Fruit fly (Drosophila melanogaster) whole organism, embryonic: ENCODE measurements around the gene Nmdar1.

Experiments used
- B-H2 ChIP-seq: fragments of 200-800 bp; sonication (Bioruptor generic); optimal IDR thresholded peaks from 2 replicates; lab custom pipeline; 2018; ENCODE audit warnings: missing biosample characterization, mild to moderate bottlenecking, missing genetic modification characterization
- CG10565 ChIP-seq: fragments of 200-800 bp; sonication (Bioruptor generic); optimal IDR thresholded peaks from 3 replicates; lab custom pipeline; 2016; ENCODE audit warnings: missing biosample characterization, mild to moderate bottlenecking, missing genetic modification characterization
- CG11247 ChIP-seq: fragments of 200-800 bp; sonication (Bioruptor generic); IDR thresholded peaks from 2 replicates; pipeline ENCODE4 v1.3.6; 2022; ENCODE audit warnings: missing biosample characterization, missing genetic modification characterization
- CG12769 ChIP-seq: fragments of 200-800 bp; sonication (Bioruptor generic); optimal IDR thresholded peaks from 2 replicates; lab custom pipeline; 2019; ENCODE audit warnings: missing biosample characterization, mild to moderate bottlenecking, missing genetic modification characterization, moderate library complexity
- CG14667 ChIP-seq: fragments of 200-800 bp; sonication (Bioruptor generic); IDR thresholded peaks from 2 replicates; pipeline ENCODE4 v1.3.6; 2022; ENCODE audit warnings: missing biosample characterization, missing genetic modification characterization
- CG15514 ChIP-seq: fragments of 200-800 bp; sonication (Bioruptor generic); optimal IDR thresholded peaks from 3 replicates; lab custom pipeline; 2017; ENCODE audit warnings: missing biosample characterization, missing genetic modification characterization, mild to moderate bottlenecking, moderate library complexity, missing genetic modification reagents
- CG18476 ChIP-seq: fragments of 200-800 bp; sonication (Bioruptor generic); optimal IDR thresholded peaks from 2 replicates; lab custom pipeline; 2016; ENCODE audit warnings: missing biosample characterization, mild to moderate bottlenecking, missing genetic modification characterization
- CG30431 ChIP-seq: fragments of 200-800 bp; sonication (Bioruptor generic); optimal IDR thresholded peaks from 2 replicates; lab custom pipeline; 2017; ENCODE audit warnings: missing biosample characterization, missing genetic modification characterization
- CG33213 ChIP-seq: fragments of 200-800 bp; sonication (Bioruptor generic); optimal IDR thresholded peaks from 3 replicates; lab custom pipeline; 2016; ENCODE audit warnings: missing biosample characterization, missing genetic modification characterization
- CG3995 ChIP-seq: fragments of 200-800 bp; sonication (Bioruptor generic); optimal IDR thresholded peaks from 3 replicates; lab custom pipeline; 2016; ENCODE audit warnings: missing biosample characterization, missing genetic modification characterization
- CG4617 ChIP-seq: fragments of 200-800 bp; sonication (Bioruptor generic); optimal IDR thresholded peaks from 3 replicates; lab custom pipeline; 2016; ENCODE audit warnings: missing biosample characterization, missing genetic modification characterization, borderline replicate concordance
- CG4820 ChIP-seq: fragments of 200-800 bp; sonication (Bioruptor generic); optimal IDR thresholded peaks from 3 replicates; lab custom pipeline; 2016; ENCODE audit warnings: missing biosample characterization, missing genetic modification characterization
- CG5180 ChIP-seq: fragments of 200-800 bp; sonication (Bioruptor generic); optimal IDR thresholded peaks from 3 replicates; lab custom pipeline; 2017; ENCODE audit warnings: missing biosample characterization, missing genetic modification characterization, mild to moderate bottlenecking, moderate library complexity, missing genetic modification reagents
- CG7556 ChIP-seq: fragments of 200-800 bp; sonication (Bioruptor generic); optimal IDR thresholded peaks from 2 replicates; lab custom pipeline; 2017; ENCODE audit warnings: missing biosample characterization, mild to moderate bottlenecking, missing genetic modification characterization
- CG7745 ChIP-seq: fragments of 200-800 bp; sonication (Bioruptor generic); optimal IDR thresholded peaks from 2 replicates; lab custom pipeline; 2018; ENCODE audit warnings: missing biosample characterization, mild to moderate bottlenecking, missing genetic modification characterization, moderate library complexity
- CG7786 ChIP-seq: fragments of 200-800 bp; sonication (Bioruptor generic); optimal IDR thresholded peaks from 2 replicates; lab custom pipeline; 2016; ENCODE audit warnings: missing biosample characterization, missing genetic modification characterization
- CG8290 ChIP-seq, 3 experiments: fragments of 200-800 bp; sonication (Bioruptor generic); optimal IDR thresholded peaks; 2 replicates each; lab custom pipeline; 2016 to 2019; ENCODE audit warnings: missing biosample characterization in 3 of 3, missing genetic modification characterization in 3 of 3, mild to moderate bottlenecking in 2 of 3, moderate library complexity in 1 of 3
- CG9797 ChIP-seq: fragments of 200-800 bp; sonication (Bioruptor generic); optimal IDR thresholded peaks from 3 replicates; lab custom pipeline; 2018; ENCODE audit warnings: missing biosample characterization, mild to moderate bottlenecking, missing genetic modification characterization
- Doc3 ChIP-seq: fragments of 200-800 bp; sonication (Bioruptor generic); IDR thresholded peaks from 3 replicates; pipeline ENCODE4 v1.3.6; 2022; ENCODE audit warnings: missing biosample characterization, missing genetic modification characterization; ENCODE audit not compliant: partially characterized antibody
- GATAe ChIP-seq: fragments of 200-800 bp; sonication (Bioruptor generic); conservative IDR thresholded peaks from 2 replicates; pipeline ENCODE4 v1.3.6; 2022; ENCODE audit warnings: missing biosample characterization, missing genetic modification characterization
- Gug ChIP-seq: fragments of 200-800 bp; sonication (Bioruptor generic); IDR thresholded peaks from 4 replicates; pipeline ENCODE4 v1.3.6; 2022; ENCODE audit warnings: missing biosample characterization, missing genetic modification characterization
- Hey ChIP-seq: fragments of 200-800 bp; sonication (Bioruptor generic); optimal IDR thresholded peaks from 3 replicates; lab custom pipeline; 2018; ENCODE audit warnings: missing biosample characterization, mild to moderate bottlenecking, missing genetic modification characterization
- Nf-YB ChIP-seq: fragments of 200-800 bp; sonication (Bioruptor generic); optimal IDR thresholded peaks from 3 replicates; lab custom pipeline; 2019; ENCODE audit warnings: missing biosample characterization, mild to moderate bottlenecking, missing genetic modification characterization, moderate library complexity
- Rx ChIP-seq: fragments of 200-800 bp; sonication (Bioruptor generic); IDR thresholded peaks from 2 replicates; pipeline ENCODE4 v1.3.6; 2022; ENCODE audit warnings: missing biosample characterization, missing genetic modification characterization
- Sin3A ChIP-seq: fragments of >200 bp; optimal IDR thresholded peaks from 2 replicates; lab custom pipeline; 2018
- ato ChIP-seq: fragments of 200-800 bp; sonication (Bioruptor generic); IDR thresholded peaks from 2 replicates; pipeline ENCODE4 v1.3.6; 2022; ENCODE audit warnings: missing biosample characterization, missing genetic modification characterization; ENCODE audit not compliant: partially characterized antibody
- az2 ChIP-seq: fragments of 200-800 bp; sonication (Bioruptor generic); optimal IDR thresholded peaks from 3 replicates; lab custom pipeline; 2016; ENCODE audit warnings: missing biosample characterization, missing genetic modification characterization
- caup ChIP-seq: fragments of 200-800 bp; sonication (Bioruptor generic); optimal IDR thresholded peaks from 3 replicates; lab custom pipeline; 2017; ENCODE audit warnings: missing biosample characterization, mild to moderate bottlenecking, missing genetic modification characterization, moderate library complexity; ENCODE audit not compliant: severe bottlenecking
- chinmo ChIP-seq: fragments of 200-800 bp; sonication (Bioruptor generic); IDR thresholded peaks from 4 replicates; pipeline ENCODE4 v1.3.6; 2022; ENCODE audit warnings: missing biosample characterization, missing genetic modification characterization; ENCODE audit not compliant: partially characterized antibody
- chn ChIP-seq: fragments of 200-800 bp; sonication (Bioruptor generic); optimal IDR thresholded peaks from 2 replicates; lab custom pipeline; 2016; ENCODE audit warnings: missing biosample characterization, missing genetic modification characterization
- crc ChIP-seq: fragments of 200-800 bp; sonication (Bioruptor generic); optimal IDR thresholded peaks from 2 replicates; lab custom pipeline; 2016; ENCODE audit warnings: missing biosample characterization, missing genetic modification characterization
- crp ChIP-seq, 2 experiments: fragments of 200-800 bp; sonication (Bioruptor generic); optimal IDR thresholded peaks; 2 replicates in 1 of 2; 3 replicates in 1 of 2; lab custom pipeline; 2017; ENCODE audit warnings: missing biosample characterization in 2 of 2, missing genetic modification characterization in 2 of 2, mild to moderate bottlenecking in 1 of 2, moderate library complexity in 1 of 2
- ems ChIP-seq: fragments of 200-800 bp; sonication (Bioruptor generic); optimal IDR thresholded peaks from 3 replicates; lab custom pipeline; 2016; ENCODE audit warnings: missing biosample characterization, missing genetic modification characterization
- gem ChIP-seq: fragments of 200-800 bp; sonication (Bioruptor generic); optimal IDR thresholded peaks from 2 replicates; lab custom pipeline; 2019; ENCODE audit warnings: missing biosample characterization, mild to moderate bottlenecking, missing genetic modification characterization, moderate library complexity
- gfzf ChIP-seq: fragments of 200-800 bp; sonication (Bioruptor generic); optimal IDR thresholded peaks from 2 replicates; lab custom pipeline; 2016; ENCODE audit warnings: missing biosample characterization, mild to moderate bottlenecking, missing genetic modification characterization, moderate library complexity
- grau ChIP-seq: fragments of 200-800 bp; optimal IDR thresholded peaks from 3 replicates; lab custom pipeline; 2019; ENCODE audit warnings: missing biosample characterization, mild to moderate bottlenecking, missing genetic modification characterization, moderate library complexity
- grn ChIP-seq: fragments of 200-800 bp; sonication (Bioruptor generic); optimal IDR thresholded peaks from 3 replicates; lab custom pipeline; 2017; ENCODE audit warnings: missing biosample characterization, missing genetic modification characterization
- gro ChIP-seq: fragments of 200-800 bp; sonication (Bioruptor generic); optimal IDR thresholded peaks from 2 replicates; lab custom pipeline; 2016; ENCODE audit warnings: missing biosample characterization, missing genetic modification characterization
- klu ChIP-seq: fragments of 200-800 bp; sonication (Bioruptor generic); IDR thresholded peaks from 2 replicates; pipeline ENCODE4 v1.3.6; 2022; ENCODE audit warnings: missing biosample characterization, missing genetic modification characterization
- mirr ChIP-seq: fragments of 200-800 bp; sonication (Bioruptor generic); optimal IDR thresholded peaks from 3 replicates; lab custom pipeline; 2018; ENCODE audit warnings: missing biosample characterization, mild to moderate bottlenecking, missing genetic modification characterization
- mld ChIP-seq: fragments of 200-800 bp; sonication (Bioruptor generic); IDR thresholded peaks from 3 replicates; pipeline ENCODE4 v1.3.6; 2022; ENCODE audit warnings: missing biosample characterization, missing genetic modification characterization; ENCODE audit not compliant: partially characterized antibody
- p53 ChIP-seq: fragments of 200-800 bp; sonication (Bioruptor generic); optimal IDR thresholded peaks from 2 replicates; lab custom pipeline; 2016; ENCODE audit warnings: missing biosample characterization, missing genetic modification characterization
- pfk ChIP-seq: fragments of 200-800 bp; sonication (Bioruptor generic); optimal IDR thresholded peaks from 2 replicates; lab custom pipeline; 2018; ENCODE audit warnings: missing biosample characterization, mild to moderate bottlenecking, missing genetic modification characterization, moderate library complexity
- pho ChIP-seq: fragments of 200-800 bp; sonication (Bioruptor generic); optimal IDR thresholded peaks from 2 replicates; lab custom pipeline; 2016; ENCODE audit warnings: missing biosample characterization, missing genetic modification characterization
- run ChIP-seq: fragments of 200-800 bp; sonication (Bioruptor generic); optimal IDR thresholded peaks from 3 replicates; lab custom pipeline; 2018; ENCODE audit warnings: missing biosample characterization, mild to moderate bottlenecking, missing genetic modification characterization
- sens ChIP-seq: fragments of 200-800 bp; sonication (Bioruptor generic); peaks from one replicate; lab custom pipeline; 2016; ENCODE audit warnings: missing biosample characterization, missing genetic modification characterization
- tap ChIP-seq: fragments of 200-800 bp; optimal IDR thresholded peaks from 3 replicates; lab custom pipeline; 2019; ENCODE audit warnings: missing biosample characterization, mild to moderate bottlenecking, missing genetic modification characterization, moderate library complexity
- usp ChIP-seq: fragments of >200 bp; optimal IDR thresholded peaks from 2 replicates; lab custom pipeline; 2017; ENCODE audit warnings: missing biosample characterization, missing genetic modification characterization
- yki ChIP-seq: fragments of >200 bp; optimal IDR thresholded peaks from 3 replicates; lab custom pipeline; 2018

Gene Nmdar1

DNA sequence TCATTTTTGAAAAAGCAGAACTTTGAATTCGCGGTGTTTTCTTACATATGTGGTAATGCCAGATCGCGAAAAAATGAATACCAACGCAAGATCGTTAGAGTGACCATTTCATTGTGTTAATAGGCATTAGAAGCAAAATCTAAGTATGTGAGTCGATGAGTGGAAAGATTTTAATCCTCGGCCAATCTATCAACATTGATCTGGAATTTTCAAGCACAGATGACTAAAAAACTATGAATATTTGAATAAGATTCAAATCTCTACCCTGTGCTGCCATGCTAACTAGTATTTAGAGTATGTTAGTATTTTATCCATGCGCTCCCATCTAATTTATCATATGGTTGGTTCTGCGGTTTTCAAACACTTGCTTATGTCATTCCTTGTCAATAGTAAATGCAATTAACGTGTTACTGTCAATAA, 6.5 kb downstream of the Nmdar1 start (continued):
- TF ChIP-seq CG3995 (GFP tag; lab: Kevin White, UChicago) (no peak), crp (GFP tag; optimal IDR thresholded peaks at IDR 0.05; lab: Kevin White, UChicago) (peak; percentile 32 to 85), CG14667 (no peak), GATAe (no peak), CG9797 (GFP tag; lab: Kevin White, UChicago) (peak; percentile 84), Nf-YB (GFP tag; lab: Kevin White, UChicago) (no peak), sens (peak; percentile 72), CG33213 (GFP tag; lab: Kevin White, UChicago) (peak; percentile 7), tap (tag; lab: Kevin White, UChicago) (no peak), ems (peak; percentile 12), CG4617 (GFP tag; lab: Kevin White, UChicago) (peak; percentile 3), grn (GFP tag; lab: Kevin White, UChicago) (peak; percentile 34), gfzf (GFP tag; lab: Kevin White, UChicago) (peak; percentile 85), Sin3A (lab: Kevin White, UChicago) (peak; percentile 37), p53 (GFP tag; lab: Kevin White, UChicago) (no peak)

DNA sequence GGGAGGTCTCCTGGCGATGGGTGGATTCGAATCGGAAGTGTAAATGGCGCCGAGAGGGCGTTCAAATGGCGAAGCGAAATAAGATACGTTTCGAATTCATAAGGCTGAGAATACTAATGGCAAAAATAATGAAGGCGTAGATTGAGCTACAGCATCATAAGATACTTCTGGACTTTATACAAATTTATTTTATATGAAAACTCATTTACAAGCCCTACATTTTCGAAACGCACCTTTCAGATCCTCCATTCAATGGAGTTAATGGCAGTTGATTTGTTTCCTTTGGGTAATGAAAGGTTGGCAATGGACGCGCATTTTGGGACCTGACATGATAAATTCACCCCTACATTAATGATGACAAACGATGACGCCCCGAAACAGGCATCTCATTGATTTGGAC, 8.4 kb downstream of the Nmdar1 start:
- TF ChIP-seq yki (lab: Kevin White, UChicago): no peak
- no peak for TF ChIP-seq ato
- no peak for TF ChIP-seq CG7556 (GFP tag; lab: Kevin White, UChicago)
- TF ChIP-seq pfk (GFP tag; lab: Kevin White, UChicago): no peak
- no peak for TF ChIP-seq crc (GFP tag; lab: Kevin White, UChicago)
- TF ChIP-seq Sin3A (lab: Kevin White, UChicago): no peak
- no peak for TF ChIP-seq klu (GFP tag; lab: Robert Waterston, UW)
- TF ChIP-seq Rx (GFP tag; lab: Robert Waterston, UW): no peak
- TF ChIP-seq CG18476 (GFP tag; lab: Kevin White, UChicago): no peak
- no peak for TF ChIP-seq chn (GFP tag; lab: Kevin White, UChicago)
- TF ChIP-seq CG11247 (GFP tag; lab: Robert Waterston, UW): no peak
- no peak for TF ChIP-seq CG4820
- TF ChIP-seq CG7786: no peak
- TF ChIP-seq Gug (GFP tag; lab: Robert Waterston, UW): no peak
- no peak for TF ChIP-seq mld (GFP tag; lab: Robert Waterston, UW)
- no peak for TF ChIP-seq grau
- TF ChIP-seq CG8290 (GFP tag; optimal IDR thresholded peaks at IDR 0.05; lab: Kevin White, UChicago): no peak
- TF ChIP-seq CG8290 (tag; optimal IDR thresholded peaks at IDR 0.05; lab: Kevin White, UChicago): no peak
- TF ChIP-seq CG30431 (GFP tag; lab: Kevin White, UChicago): no peak
- TF ChIP-seq caup (GFP tag; lab: Kevin White, UChicago): no peak
- TF ChIP-seq run (tag; lab: Kevin White, UChicago): no peak
- TF ChIP-seq, all 482 proteins: peak for 0

DNA sequence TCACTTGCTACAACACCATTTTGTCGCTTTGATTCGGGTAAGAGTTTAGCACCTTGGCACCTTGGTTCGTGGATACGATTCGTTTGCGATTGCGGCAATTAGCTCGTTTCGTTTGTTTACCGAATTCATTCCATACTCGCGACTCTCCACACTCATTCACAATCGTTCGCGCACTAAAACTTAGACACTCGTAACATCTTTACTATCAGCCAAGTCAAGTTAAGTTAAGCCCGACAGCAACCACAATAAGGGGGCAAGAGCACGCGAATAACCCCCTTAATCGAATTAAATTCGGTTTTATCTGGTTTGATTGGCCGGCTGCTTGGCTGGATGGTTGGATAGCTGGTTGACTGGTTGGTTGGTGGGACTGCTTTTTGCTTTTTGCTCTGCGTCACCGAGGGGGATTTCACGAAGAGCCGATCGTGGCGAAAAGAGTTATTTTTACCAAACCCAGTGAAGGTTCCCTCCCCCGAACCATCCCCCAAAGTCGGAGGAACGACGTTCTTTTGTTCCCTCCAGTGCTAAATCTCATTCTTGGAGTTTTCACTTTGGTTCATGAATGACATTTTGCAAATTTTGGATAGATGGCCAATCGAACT, 19.2 kb downstream of the Nmdar1 start:
- no peak for TF ChIP-seq CG10565
- TF ChIP-seq CG7786: no peak
- peak; percentile 99 for TF ChIP-seq Hey (tag; lab: Kevin White, UChicago)
- no peak for TF ChIP-seq az2 (GFP tag; lab: Kevin White, UChicago)
- TF ChIP-seq CG15514: peak; percentile 12
- peak; percentile 38 for TF ChIP-seq B-H2 (GFP tag; lab: Kevin White, UChicago)
- TF ChIP-seq CG5180: peak; percentile 81
- TF ChIP-seq CG7745: no peak
- no peak for TF ChIP-seq gro
- TF ChIP-seq mirr (GFP tag; lab: Kevin White, UChicago): peak; percentile 82
- no peak for TF ChIP-seq usp (GFP tag; lab: Kevin White, UChicago)
- TF ChIP-seq pho: no peak
- peak; percentile 19 for TF ChIP-seq CG12769
- 0 out of 4 replicates have a peak, but pooled peaks have one; percentile 73 for TF ChIP-seq chinmo (GFP tag; lab: Robert Waterston, UW)
- 0 out of 3 replicates have a peak, but pooled peaks have one; percentile 16 for TF ChIP-seq Doc3 (GFP tag; lab: Robert Waterston, UW)
- peak; percentile 76 for TF ChIP-seq gem (tag; lab: Kevin White, UChicago)
